Worm (Caenorhabditis elegans) whole organism, L3 larva: ENCODE results near the gene F56H11.2.

Experiments used
- ZK546.5 ChIP-seq: sonication (generic microtip); optimal IDR thresholded peaks from 2 replicates; lab custom pipeline; 2017; ENCODE audit warnings: missing biosample characterization, missing genetic modification characterization
- ama-1 ChIP-seq: fragments of 150-350 bp; optimal IDR thresholded peaks from 2 replicates; lab custom pipeline; 2018
- ceh-28 ChIP-seq: fragments of 150-350 bp; optimal IDR thresholded peaks from 2 replicates; lab custom pipeline; 2014; ENCODE audit warnings: missing biosample characterization, missing genetic modification reagents, missing genetic modification characterization
- ceh-82 ChIP-seq: fragments of 150-350 bp; optimal IDR thresholded peaks from 2 replicates; lab custom pipeline; 2014; ENCODE audit warnings: missing biosample characterization, missing genetic modification characterization
- ceh-9 ChIP-seq: sonication (generic microtip); optimal IDR thresholded peaks from 2 replicates; lab custom pipeline; 2018; ENCODE audit warnings: missing biosample characterization, missing genetic modification characterization
- egl-5 ChIP-seq: fragments of 150-350 bp; optimal IDR thresholded peaks from 2 replicates; lab custom pipeline; 2017; ENCODE audit warnings: missing biosample characterization, missing genetic modification reagents, missing genetic modification characterization, inconsistent platforms
- elt-1 ChIP-seq: fragments of 150-350 bp; optimal IDR thresholded peaks from 2 replicates; lab custom pipeline; 2014; ENCODE audit warnings: missing biosample characterization, missing genetic modification characterization
- elt-2 ChIP-seq: sonication (generic microtip); optimal IDR thresholded peaks from 2 replicates; lab custom pipeline; 2016; ENCODE audit warnings: missing genetic modification reagents, mild to moderate bottlenecking, missing genetic modification characterization, missing compliant biosample characterization
- elt-3 ChIP-seq, 3 experiments: fragments of 150-350 bp in 1 of 3; sonication (generic microtip) in 2 of 3; optimal IDR thresholded peaks; 2 replicates in 2 of 3; 4 replicates in 1 of 3; lab custom pipeline; 2014 to 2017; ENCODE audit warnings: missing biosample characterization in 3 of 3, missing genetic modification characterization in 3 of 3
- eor-1 ChIP-seq, 2 experiments: fragments of 150-350 bp; optimal IDR thresholded peaks; 2 replicates each; lab custom pipeline; 2014 to 2018; ENCODE audit warnings: missing biosample characterization in 2 of 2, missing genetic modification characterization in 2 of 2
- fkh-10 ChIP-seq: sonication (generic microtip); optimal IDR thresholded peaks from 2 replicates; lab custom pipeline; 2017; ENCODE audit warnings: missing biosample characterization, missing genetic modification reagents, missing genetic modification characterization
- fkh-2 ChIP-seq: fragments of 150-350 bp; optimal IDR thresholded peaks from 2 replicates; lab custom pipeline; 2014; ENCODE audit warnings: missing biosample characterization, missing genetic modification reagents, missing genetic modification characterization
- lin-39 ChIP-seq: fragments of 150-350 bp; optimal IDR thresholded peaks from 2 replicates; lab custom pipeline; 2018; ENCODE audit warnings: missing biosample characterization, missing genetic modification reagents, missing genetic modification characterization
- lsy-12 ChIP-seq: sonication (generic microtip); optimal IDR thresholded peaks from 2 replicates; lab custom pipeline; 2016; ENCODE audit warnings: mild to moderate bottlenecking, missing genetic modification characterization, missing compliant biosample characterization
- mdl-1 ChIP-seq: fragments of 150-350 bp; optimal IDR thresholded peaks from 2 replicates; lab custom pipeline; 2014; ENCODE audit warnings: missing biosample characterization, missing genetic modification characterization
- mml-1 ChIP-seq: fragments of 150-350 bp; sonication (generic microtip); optimal IDR thresholded peaks from 3 replicates; lab custom pipeline; 2014; ENCODE audit warnings: missing biosample characterization, missing genetic modification characterization
- nfya-1 ChIP-seq: sonication (generic microtip); optimal IDR thresholded peaks from 2 replicates; lab custom pipeline; 2017; ENCODE audit warnings: missing genetic modification characterization, mild to moderate bottlenecking, missing compliant biosample characterization, antibody characterized with exemption, moderate library complexity; ENCODE audit not compliant: insufficient read depth
- nhr-11 ChIP-seq: fragments of 150-350 bp; optimal IDR thresholded peaks from 2 replicates; lab custom pipeline; 2014; ENCODE audit warnings: missing biosample characterization, missing genetic modification characterization
- nhr-23 ChIP-seq: fragments of 150-350 bp; optimal IDR thresholded peaks from 2 replicates; lab custom pipeline; 2014; ENCODE audit warnings: missing biosample characterization, missing genetic modification reagents, missing genetic modification characterization
- nhr-25 ChIP-seq: sonication (generic microtip); optimal IDR thresholded peaks from 2 replicates; lab custom pipeline; 2017; ENCODE audit warnings: missing biosample characterization, missing genetic modification characterization
- nhr-28 ChIP-seq: fragments of 150-350 bp; optimal IDR thresholded peaks from 2 replicates; lab custom pipeline; 2014; ENCODE audit warnings: missing biosample characterization, missing genetic modification characterization
- nhr-43 ChIP-seq: sonication (generic microtip); optimal IDR thresholded peaks from 2 replicates; lab custom pipeline; 2016; ENCODE audit warnings: mild to moderate bottlenecking, missing genetic modification characterization, missing compliant biosample characterization; ENCODE audit not compliant: poor library complexity, severe bottlenecking
- nhr-67 ChIP-seq: fragments of 150-350 bp; optimal IDR thresholded peaks from 2 replicates; lab custom pipeline; 2014; ENCODE audit warnings: missing biosample characterization, missing genetic modification characterization
- pha-4 ChIP-seq: fragments of 150-350 bp; optimal IDR thresholded peaks from 2 replicates; lab custom pipeline; 2014; ENCODE audit warnings: missing biosample characterization, missing genetic modification reagents, missing genetic modification characterization
- pqm-1 ChIP-seq: fragments of 150-350 bp; optimal IDR thresholded peaks from 2 replicates; lab custom pipeline; 2017; ENCODE audit warnings: missing biosample characterization, missing genetic modification characterization, inconsistent platforms
- sea-2 ChIP-seq: fragments of 150-350 bp; sonication (generic microtip); optimal IDR thresholded peaks from 4 replicates; lab custom pipeline; 2014; ENCODE audit warnings: missing biosample characterization, missing genetic modification reagents, missing genetic modification characterization
- snpc-4 ChIP-seq: fragments of 150-350 bp; optimal IDR thresholded peaks from 2 replicates; lab custom pipeline; 2014; ENCODE audit warnings: missing biosample characterization, missing genetic modification characterization
- unc-39 ChIP-seq: sonication (generic microtip); optimal IDR thresholded peaks from 4 replicates; lab custom pipeline; 2017; ENCODE audit warnings: missing biosample characterization, missing genetic modification characterization
- unc-62 ChIP-seq: fragments of 150-350 bp; sonication (generic microtip); optimal IDR thresholded peaks from 4 replicates; lab custom pipeline; 2014; ENCODE audit warnings: missing biosample characterization, missing genetic modification reagents, missing genetic modification characterization
- ztf-11 ChIP-seq: fragments of 150-350 bp; optimal IDR thresholded peaks from 2 replicates; lab custom pipeline; 2014; ENCODE audit warnings: missing biosample characterization, missing genetic modification characterization

The F56H11.2 gene

ce11 chrIV:9537500-9537899 is 4.5 kb upstream of the F56H11.2 start:
- TF ChIP-seq elt-2: peak; percentile 79
- peak; percentile 15 for TF ChIP-seq pqm-1 (tag; lab: Kevin White, UChicago)
- TF ChIP-seq nhr-67 (tag; lab: Kevin White, UChicago): no peak

- no peak for TF ChIP-seq egl-5
- no peak for TF ChIP-seq unc-39 (tag; lab: Kevin White, UChicago)
- TF ChIP-seq nhr-25 (tag; lab: Kevin White, UChicago): no peak
- TF ChIP-seq nhr-23 (tag; lab: Kevin White, UChicago): peak; percentile 56
- TF ChIP-seq elt-1 (tag; lab: Kevin White, UChicago): peak; percentile 44
- no peak for TF ChIP-seq mml-1 (tag; lab: Kevin White, UChicago)
- TF ChIP-seq nhr-43: peak; percentile 20
- no peak for TF ChIP-seq nhr-28 (tag; lab: Kevin White, UChicago)
These were observed 3.2 kb upstream of the F56H11.2 start for ce11 chrIV:9536124-9536523.

- no peak for TF ChIP-seq nhr-28 (tag; lab: Kevin White, UChicago)
- TF ChIP-seq elt-3 (tag; optimal IDR thresholded peaks at IDR 0.05; lab: Kevin White, UChicago): peak in 1 of 3 experiments; percentile 81
- no peak for TF ChIP-seq eor-1 (tag; optimal IDR thresholded peaks at IDR 0.05; lab: Kevin White, UChicago)
- no peak for TF ChIP-seq mdl-1 (tag; lab: Kevin White, UChicago)
- peak; percentile 85 for TF ChIP-seq nhr-23 (tag; lab: Kevin White, UChicago)
- TF ChIP-seq nfya-1: peak; percentile 9
- TF ChIP-seq ceh-28 (tag; lab: Kevin White, UChicago): no peak
- TF ChIP-seq fkh-10 (GFP tag; lab: Kevin White, UChicago): no peak
- peak; percentile 62 for TF ChIP-seq nhr-43
- TF ChIP-seq nhr-25 (tag; lab: Kevin White, UChicago): peak; percentile 66
- TF ChIP-seq ceh-9 (tag; lab: Kevin White, UChicago): no peak
These were observed 2.1 kb upstream of the F56H11.2 start for ce11 chrIV:9535105-9535504.

ce11 chrIV:9534342-9534741 is 1.4 kb upstream of the F56H11.2 start:
- peak; percentile 48 for TF ChIP-seq pha-4 (tag; lab: Kevin White, UChicago)
- no peak for TF ChIP-seq nhr-67 (tag; lab: Kevin White, UChicago)
- TF ChIP-seq nhr-25 (tag; lab: Kevin White, UChicago): peak; percentile 85
- peak; percentile 46 for TF ChIP-seq nhr-23 (tag; lab: Kevin White, UChicago)
- TF ChIP-seq snpc-4 (tag; lab: Kevin White, UChicago): peak; percentile 6

- TF ChIP-seq nhr-11 (tag; lab: Kevin White, UChicago): no peak
- peak; percentile 7 for TF ChIP-seq nhr-43
- no peak for TF ChIP-seq sea-2 (GFP tag; lab: Kevin White, UChicago)
- no peak for TF ChIP-seq ceh-9 (tag; lab: Kevin White, UChicago)
- TF ChIP-seq snpc-4 (tag; lab: Kevin White, UChicago): no peak
- peak; percentile 39 for TF ChIP-seq nhr-25 (tag; lab: Kevin White, UChicago)
- peak; percentile 45 for TF ChIP-seq ama-1 (lab: Kevin White, UChicago)
- TF ChIP-seq elt-3 (tag; optimal IDR thresholded peaks at IDR 0.05; lab: Kevin White, UChicago): no peak
- TF ChIP-seq unc-62: no peak
- TF ChIP-seq ztf-11 (tag; lab: Kevin White, UChicago): no peak
- TF ChIP-seq ZK546.5 (tag; lab: Kevin White, UChicago): no peak
- peak; percentile 44 for TF ChIP-seq lsy-12 (tag; lab: Kevin White, UChicago)
- TF ChIP-seq fkh-2: no peak
- TF ChIP-seq nhr-23 (tag; lab: Kevin White, UChicago): peak; percentile 8
These were observed 2.2 kb downstream of the F56H11.2 start for ce11 chrIV:9530768-9531167.

- TF ChIP-seq ceh-9 (tag; lab: Kevin White, UChicago): no peak
- TF ChIP-seq ztf-11 (tag; lab: Kevin White, UChicago): no peak
- no peak for TF ChIP-seq ama-1 (lab: Kevin White, UChicago)
- no peak for TF ChIP-seq mdl-1 (tag; lab: Kevin White, UChicago)
- no peak for TF ChIP-seq ceh-82 (tag; lab: Kevin White, UChicago)
- no peak for TF ChIP-seq nhr-11 (tag; lab: Kevin White, UChicago)
- no peak for TF ChIP-seq lin-39 (tag; lab: Kevin White, UChicago)
- TF ChIP-seq, all 47 proteins: peak for 0
These were observed 3.3 kb downstream of the F56H11.2 start, which contains the start of gene elo-7 for ce11 chrIV:9529647-9530046. TSS of gene elo-7 (plus strand) at chrIV:9529947.
